Worm (Caenorhabditis elegans): ENCODE measurements around the gene deg-1.

DNA sequence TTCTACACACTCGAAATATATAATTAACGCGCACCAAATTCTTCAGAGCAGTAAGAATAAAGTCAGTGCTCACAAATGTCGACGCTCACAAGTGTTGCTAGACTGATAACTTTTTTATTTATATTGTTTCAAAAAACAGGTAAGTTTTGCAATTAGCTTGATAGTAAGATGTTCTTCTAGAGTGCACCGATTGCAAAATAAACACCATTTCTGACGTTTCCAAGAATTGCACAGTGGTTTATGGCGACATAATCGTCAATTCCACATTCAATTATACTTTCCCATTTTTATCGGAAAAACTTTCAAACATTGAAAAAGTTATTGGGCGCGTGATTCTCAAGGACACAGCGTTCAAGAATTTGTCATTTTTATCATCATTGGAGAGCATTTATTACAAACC, 47.5 kb downstream of the deg-1 start:
- TF ChIP-seq snpc-4 (tag; optimal IDR thresholded peaks at IDR 0.05) (no peak), nhr-11 (tag; optimal IDR thresholded peaks at IDR 0.05) (no peak), fos-1 (tag; optimal IDR thresholded peaks at IDR 0.05) (no peak), skn-1 (tag; optimal IDR thresholded peaks at IDR 0.05) (no peak), mxl-2 (GFP tag; conservative IDR thresholded peaks at IDR 0.05) (no peak), jun-1 (tag; optimal IDR thresholded peaks at IDR 0.05) (no peak), F37D6.2 (tag; optimal IDR thresholded peaks at IDR 0.05) (no peak), pha-4 (GFP tag; IDR thresholded peaks at IDR 0.05) (no peak), pha-4 (tag; optimal IDR thresholded peaks at IDR 0.05) (no peak), nhr-237 (tag; optimal IDR thresholded peaks at IDR 0.05) (no peak), lsy-2 (tag; optimal IDR thresholded peaks at IDR 0.05) (no peak), unc-62 (GFP tag; optimal IDR thresholded peaks at IDR 0.05 in 1 of 2) (peak in 1 of 2 experiments; percentile 59), unc-62 (tag; optimal IDR thresholded peaks at IDR 0.05) (no peak), nhr-6 (tag; optimal IDR thresholded peaks at IDR 0.05) (no peak)
